ENCODE assay signal across 2 fruit fly cellular contexts in the genomic region with DNA sequence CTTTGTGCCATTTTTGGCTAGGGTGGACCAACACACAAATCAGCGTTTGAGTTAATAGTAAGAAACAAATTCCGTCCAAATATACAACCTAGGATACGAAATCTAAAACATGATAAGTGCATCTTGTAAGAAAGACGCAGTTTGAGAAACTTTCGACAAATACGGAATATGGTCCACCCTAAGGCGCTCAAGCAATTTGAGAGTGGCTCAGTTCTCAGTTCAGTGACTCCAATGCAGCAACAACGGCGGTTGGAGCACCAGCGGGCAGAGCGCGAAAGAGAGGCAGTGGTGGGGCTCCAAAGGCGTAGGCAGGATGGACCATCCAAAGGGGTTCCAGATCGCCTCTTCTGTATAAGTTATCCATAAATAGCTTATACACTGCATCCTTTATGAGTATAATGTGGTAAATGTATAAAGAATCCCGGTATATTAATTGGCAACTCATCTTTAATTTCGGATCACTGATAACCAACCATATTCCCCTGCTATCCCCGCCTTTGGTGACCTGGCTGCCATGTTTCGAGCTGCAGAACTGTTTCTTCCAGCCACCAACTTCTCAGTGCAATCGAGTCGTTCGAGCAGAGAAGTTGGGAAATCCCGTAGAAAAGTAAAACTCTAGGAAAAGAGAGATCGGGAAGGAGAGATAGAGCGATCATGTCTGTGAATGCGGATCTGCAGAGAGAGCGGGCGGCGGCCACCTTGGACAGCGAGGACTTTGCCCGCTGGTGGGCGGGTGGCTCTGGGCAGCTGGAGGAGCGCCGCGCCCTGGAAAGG.
A peak's percentile ranks its signal among the peaks of the same experiment; 100 is the strongest.
TF ChIP-seq lines count a peak whose summit lies in the region.

Gene CG4586 (plus strand): TSS at position 555 of the 774 bp plus-strand sequence.

TF ChIP-seq in whole organism, embryonic, 481 proteins besides CTCF, POLR2A, EP300 and RAD21 (continued from another document and continues in another):
- TF ChIP-seq inv (GFP tag; IDR thresholded peaks at IDR 0.05; lab: Robert Waterston, UW; ENCODE audit: partially characterized antibody) (no peak), CG12071 (GFP tag; optimal IDR thresholded peaks at IDR 0.05; lab: Kevin White, UChicago) (peak; percentile 99), eyg (GFP tag; optimal IDR thresholded peaks at IDR 0.05; lab: Kevin White, UChicago) (peak; percentile 95), unc-4 (GFP tag; IDR thresholded peaks at IDR 0.05; lab: Robert Waterston, UW; ENCODE audit: partially characterized antibody) (no peak), CG12942 (GFP tag; optimal IDR thresholded peaks at IDR 0.05; lab: Kevin White, UChicago) (peak; percentile 92), YL-1 (GFP tag; optimal IDR thresholded peaks at IDR 0.05; lab: Kevin White, UChicago) (peak; percentile 78), MBD-R2 (GFP tag; IDR thresholded peaks at IDR 0.05; lab: Robert Waterston, UW) (peak; percentile 90), seq (GFP tag; IDR thresholded peaks at IDR 0.05; lab: Robert Waterston, UW) (peak; percentile 97), CG9876 (GFP tag; optimal IDR thresholded peaks at IDR 0.05; lab: Kevin White, UChicago) (peak; percentile 89), cato (GFP tag; optimal IDR thresholded peaks at IDR 0.05; lab: Kevin White, UChicago; ENCODE audit: borderline replicate concordance) (peak; percentile 77), H2.0 (GFP tag; IDR thresholded peaks at IDR 0.05; lab: Robert Waterston, UW) (peak; percentile 92), CG17361 (GFP tag; IDR thresholded peaks at IDR 0.05; lab: Robert Waterston, UW) (peak; percentile 86), CoRest (tag; optimal IDR thresholded peaks at IDR 0.05; lab: Kevin White, UChicago) (peak; percentile 87), Aef1 (GFP tag; IDR thresholded peaks at IDR 0.05; lab: Robert Waterston, UW) (peak; percentile 85), ro (GFP tag; IDR thresholded peaks at IDR 0.05; lab: Robert Waterston, UW) (peak; percentile 52), CG17568 (GFP tag; optimal IDR thresholded peaks at IDR 0.05; lab: Kevin White, UChicago) (peak; percentile 96), pita (GFP tag; optimal IDR thresholded peaks at IDR 0.05; lab: Kevin White, UChicago) (no peak), so (GFP tag; IDR thresholded peaks at IDR 0.05; lab: Robert Waterston, UW) (peak; percentile 98), Chrac-16 (GFP tag; optimal IDR thresholded peaks at IDR 0.05; lab: Kevin White, UChicago) (peak; percentile 91), trh (GFP tag; optimal IDR thresholded peaks at IDR 0.05; lab: Kevin White, UChicago) (peak; percentile 76), CG32767 (GFP tag; IDR thresholded peaks at IDR 0.05; lab: Robert Waterston, UW) (peak; percentile 91), HmgZ (tag; optimal IDR thresholded peaks at IDR 0.05; lab: Kevin White, UChicago) (peak; percentile 97), gt (GFP tag; IDR thresholded peaks at IDR 0.05; lab: Robert Waterston, UW) (no peak), fu2 (GFP tag; optimal IDR thresholded peaks at IDR 0.05; lab: Kevin White, UChicago) (peak; percentile 95), tx (GFP tag; optimal IDR thresholded peaks at IDR 0.05; lab: Kevin White, UChicago) (peak; percentile 90), CG17612 (GFP tag; IDR thresholded peaks at IDR 0.05; lab: Robert Waterston, UW) (peak; percentile 82), gem (tag; optimal IDR thresholded peaks at IDR 0.05; lab: Kevin White, UChicago) (peak; percentile 95), Sry-β (GFP tag; optimal IDR thresholded peaks at IDR 0.05; lab: Kevin White, UChicago) (peak; percentile 39), CHES-1-like (GFP tag; optimal IDR thresholded peaks at IDR 0.05; lab: Kevin White, UChicago) (peak; percentile 97), CG6791 (GFP tag; IDR thresholded peaks at IDR 0.05; lab: Robert Waterston, UW; ENCODE audit: partially characterized antibody) (no peak), tap (tag; optimal IDR thresholded peaks at IDR 0.05; lab: Kevin White, UChicago) (peak; percentile 96), Oaz (GFP tag; IDR thresholded peaks at IDR 0.05; lab: Robert Waterston, UW) (peak; percentile 81), CG7963 (GFP tag; IDR thresholded peaks at IDR 0.05; lab: Robert Waterston, UW; ENCODE audit: partially characterized antibody) (no peak), hth (optimal IDR thresholded peaks at IDR 0.05; lab: Kevin White, UChicago) (no peak), Dip2 (GFP tag; IDR thresholded peaks at IDR 0.05; lab: Robert Waterston, UW) (no peak), ttk (GFP tag; IDR thresholded peaks at IDR 0.05; lab: Robert Waterston, UW) (peak; percentile 90), Deaf1 (tag; optimal IDR thresholded peaks at IDR 0.05; lab: Kevin White, UChicago) (peak; percentile 79), unpg (GFP tag; optimal IDR thresholded peaks at IDR 0.05; lab: Kevin White, UChicago) (peak; percentile 98), vnd (GFP tag; IDR thresholded peaks at IDR 0.05; lab: Robert Waterston, UW; ENCODE audit: partially characterized antibody) (no peak), CrebB (tag; optimal IDR thresholded peaks at IDR 0.05; lab: Kevin White, UChicago) (peak; percentile 97), sd (tag; optimal IDR thresholded peaks at IDR 0.05; lab: Kevin White, UChicago) (peak; percentile 85), CG18764 (GFP tag; optimal IDR thresholded peaks at IDR 0.05; lab: Kevin White, UChicago) (peak; percentile 94), Rfx (GFP tag; IDR thresholded peaks at IDR 0.05; lab: Robert Waterston, UW) (peak; percentile 96), HLH54F (GFP tag; optimal IDR thresholded peaks at IDR 0.05; lab: Kevin White, UChicago) (peak; percentile 96), ap (GFP tag; IDR thresholded peaks at IDR 0.05; lab: Robert Waterston, UW) (peak; percentile 92), dimm (GFP tag; IDR thresholded peaks at IDR 0.05; lab: Robert Waterston, UW) (peak; percentile 80), zfh1 (GFP tag; IDR thresholded peaks at IDR 0.05; lab: Robert Waterston, UW) (peak; percentile 91), crol (GFP tag; IDR thresholded peaks at IDR 0.05; lab: Robert Waterston, UW) (0 out of 2 replicates have a peak, but pooled peaks have one; percentile 31), CG10959 (GFP tag; IDR thresholded peaks at IDR 0.05; lab: Robert Waterston, UW) (peak; percentile 75), CG6765 (GFP tag; optimal IDR thresholded peaks at IDR 0.05; lab: Kevin White, UChicago) (peak; percentile 97), dmrt11E (tag; optimal IDR thresholded peaks at IDR 0.05; lab: Kevin White, UChicago) (peak; percentile 71), toy (GFP tag; IDR thresholded peaks at IDR 0.05; lab: Robert Waterston, UW) (peak; percentile 81), gsb (GFP tag; IDR thresholded peaks at IDR 0.05; lab: Robert Waterston, UW) (peak; percentile 90), B-H1 (GFP tag; IDR thresholded peaks at IDR 0.05; lab: Robert Waterston, UW) (peak; percentile 93), Ets65A (GFP tag; lab: Kevin White, UChicago) (peak; percentile 99), CG2120 (GFP tag; optimal IDR thresholded peaks at IDR 0.05; lab: Kevin White, UChicago) (peak; percentile 97), Usf (GFP tag; optimal IDR thresholded peaks at IDR 0.05; lab: Kevin White, UChicago) (peak; percentile 75), Lpt (GFP tag; optimal IDR thresholded peaks at IDR 0.05; lab: Kevin White, UChicago) (no peak), CG14667 (GFP tag; IDR thresholded peaks at IDR 0.05; lab: Robert Waterston, UW) (peak; percentile 68), dpn (GFP tag; optimal IDR thresholded peaks at IDR 0.05; lab: Kevin White, UChicago) (peak; percentile 94 to 97), ftz-f1 (GFP tag; optimal IDR thresholded peaks at IDR 0.05; lab: Kevin White, UChicago) (peak; percentile 44)

TF ChIP-seq in whole organism, prepupa, 60 proteins besides CTCF, POLR2A, EP300 and RAD21 (continued from another document):
- peak; percentile 97 for TF ChIP-seq CG8319 (GFP tag; optimal IDR thresholded peaks at IDR 0.05; lab: Kevin White, UChicago)
- peak; percentile 99 for TF ChIP-seq topi (GFP tag; optimal IDR thresholded peaks at IDR 0.05; lab: Kevin White, UChicago)
- TF ChIP-seq CG3032 (tag; optimal IDR thresholded peaks at IDR 0.05; lab: Kevin White, UChicago) = peak; percentile 96
- peak; percentile 97 for TF ChIP-seq OdsH (GFP tag; optimal IDR thresholded peaks at IDR 0.05; lab: Kevin White, UChicago)
- TF ChIP-seq Ets21C (GFP tag; optimal IDR thresholded peaks at IDR 0.05; lab: Kevin White, UChicago) = peak; percentile 94
- peak; percentile 99 for TF ChIP-seq CG9139 (GFP tag; optimal IDR thresholded peaks at IDR 0.05; lab: Kevin White, UChicago)
- peak; percentile 85 for TF ChIP-seq Blimp-1 (GFP tag; optimal IDR thresholded peaks at IDR 0.05; lab: Kevin White, UChicago)
- TF ChIP-seq CG11294 (GFP tag; IDR thresholded peaks at IDR 0.05; lab: Robert Waterston, UW) = peak; percentile 96
- peak; percentile 97 for TF ChIP-seq Hr39 (GFP tag; optimal IDR thresholded peaks at IDR 0.05; lab: Kevin White, UChicago)
- TF ChIP-seq CG6854 (GFP tag; optimal IDR thresholded peaks at IDR 0.05; lab: Kevin White, UChicago) = peak; percentile 98
- TF ChIP-seq Sox15 (GFP tag; optimal IDR thresholded peaks at IDR 0.05; lab: Kevin White, UChicago) = peak; percentile 91
- TF ChIP-seq Hr38 (GFP tag; optimal IDR thresholded peaks at IDR 0.05; lab: Kevin White, UChicago) = peak; percentile 77
- peak; percentile 100 for TF ChIP-seq svp (GFP tag; lab: Kevin White, UChicago)
